Worm (Caenorhabditis elegans): ENCODE measurements around the gene hint-3.

The hint-3 gene

DNA sequence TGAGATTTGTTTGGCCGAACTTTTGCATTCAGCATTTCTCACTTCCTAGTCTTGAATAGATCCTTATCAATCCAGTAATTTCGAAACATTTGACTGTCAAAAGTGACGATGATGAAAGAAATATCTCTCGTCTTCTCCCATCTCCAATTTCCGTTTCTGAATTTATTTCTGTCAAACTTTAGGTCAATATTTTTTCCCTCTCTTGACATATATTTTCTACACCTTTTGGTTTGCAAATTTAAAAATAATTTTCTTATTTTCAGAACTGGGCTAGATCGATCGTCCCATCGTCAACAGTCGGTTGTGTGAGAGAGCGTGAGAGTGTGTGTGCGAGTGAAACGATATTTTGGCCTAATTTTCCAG, 44.5 kb downstream of the hint-3 start, which contains the start of gene xpo-1:
xpo-1 (plus strand) TSS at position 264 of the 363 bp plus-strand sequence.
- no peak for TF ChIP-seq mml-1 (tag; optimal IDR thresholded peaks at IDR 0.05)
- TF ChIP-seq pqm-1 (tag; optimal IDR thresholded peaks at IDR 0.05), result no peak

DNA sequence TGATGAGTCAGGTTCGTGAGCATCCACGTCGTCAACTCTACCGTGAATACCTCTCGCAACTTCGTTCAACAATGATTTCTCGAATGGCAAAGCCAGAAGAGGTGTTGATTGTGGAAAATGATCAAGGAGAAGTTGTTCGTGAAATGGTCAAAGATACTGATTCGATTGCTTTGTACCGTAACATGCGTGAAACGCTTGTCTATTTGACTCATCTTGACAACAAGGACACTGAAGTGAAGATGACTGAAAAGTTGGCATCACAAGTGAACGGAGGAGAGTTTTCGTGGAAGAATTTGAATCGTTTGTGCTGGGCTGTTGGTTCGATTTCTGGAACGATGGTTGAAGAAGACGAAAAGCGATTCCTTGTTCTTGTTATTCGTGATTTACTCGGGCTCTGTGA, 46.4 kb downstream of the hint-3 start:
- no peak for TF ChIP-seq fos-1 (tag; optimal IDR thresholded peaks at IDR 0.05)
- TF ChIP-seq ama-1 (optimal IDR thresholded peaks at IDR 0.05), result peak; percentile 22

DNA sequence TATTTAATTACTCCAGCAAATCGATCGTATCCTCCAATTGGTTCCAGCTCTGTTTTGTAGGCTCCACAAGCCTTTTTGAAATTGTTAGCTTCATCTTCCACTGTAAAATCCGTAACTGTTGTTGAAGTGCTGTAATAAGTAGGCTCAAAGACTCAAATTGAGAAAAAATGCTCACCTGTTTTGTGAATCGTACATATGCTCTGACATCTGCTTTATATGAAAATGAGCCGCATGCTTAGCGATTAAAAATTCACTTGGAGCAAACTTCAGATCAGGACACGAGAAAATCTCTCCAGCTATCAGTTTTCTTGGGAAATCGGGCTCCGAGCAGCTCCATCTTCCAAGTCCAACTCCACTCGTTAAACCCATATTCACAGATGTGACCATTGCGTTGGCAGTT, 48.2 kb downstream of the hint-3 start:
- TF ChIP-seq nhr-25 (tag; optimal IDR thresholded peaks at IDR 0.05) (no peak), zag-1 (tag; optimal IDR thresholded peaks at IDR 0.05) (no peak), tbx-2 (tag; optimal IDR thresholded peaks at IDR 0.05) (no peak), ceh-9 (tag; optimal IDR thresholded peaks at IDR 0.05) (no peak), eor-1 (tag; optimal IDR thresholded peaks at IDR 0.05) (no peak), aly-2 (tag; optimal IDR thresholded peaks at IDR 0.05) (no peak), ztf-11 (tag; optimal IDR thresholded peaks at IDR 0.05) (no peak), elt-3 (tag; optimal IDR thresholded peaks at IDR 0.05) (no peak), lin-15B (tag; optimal IDR thresholded peaks at IDR 0.05) (no peak), mml-1 (tag; optimal IDR thresholded peaks at IDR 0.05) (no peak), pqm-1 (tag; optimal IDR thresholded peaks at IDR 0.05) (no peak), nhr-77 (tag; optimal IDR thresholded peaks at IDR 0.05) (no peak), sea-2 (GFP tag; optimal IDR thresholded peaks at IDR 0.05) (no peak), mdl-1 (tag; optimal IDR thresholded peaks at IDR 0.05) (no peak), ceh-82 (tag; optimal IDR thresholded peaks at IDR 0.05) (no peak)

DNA sequence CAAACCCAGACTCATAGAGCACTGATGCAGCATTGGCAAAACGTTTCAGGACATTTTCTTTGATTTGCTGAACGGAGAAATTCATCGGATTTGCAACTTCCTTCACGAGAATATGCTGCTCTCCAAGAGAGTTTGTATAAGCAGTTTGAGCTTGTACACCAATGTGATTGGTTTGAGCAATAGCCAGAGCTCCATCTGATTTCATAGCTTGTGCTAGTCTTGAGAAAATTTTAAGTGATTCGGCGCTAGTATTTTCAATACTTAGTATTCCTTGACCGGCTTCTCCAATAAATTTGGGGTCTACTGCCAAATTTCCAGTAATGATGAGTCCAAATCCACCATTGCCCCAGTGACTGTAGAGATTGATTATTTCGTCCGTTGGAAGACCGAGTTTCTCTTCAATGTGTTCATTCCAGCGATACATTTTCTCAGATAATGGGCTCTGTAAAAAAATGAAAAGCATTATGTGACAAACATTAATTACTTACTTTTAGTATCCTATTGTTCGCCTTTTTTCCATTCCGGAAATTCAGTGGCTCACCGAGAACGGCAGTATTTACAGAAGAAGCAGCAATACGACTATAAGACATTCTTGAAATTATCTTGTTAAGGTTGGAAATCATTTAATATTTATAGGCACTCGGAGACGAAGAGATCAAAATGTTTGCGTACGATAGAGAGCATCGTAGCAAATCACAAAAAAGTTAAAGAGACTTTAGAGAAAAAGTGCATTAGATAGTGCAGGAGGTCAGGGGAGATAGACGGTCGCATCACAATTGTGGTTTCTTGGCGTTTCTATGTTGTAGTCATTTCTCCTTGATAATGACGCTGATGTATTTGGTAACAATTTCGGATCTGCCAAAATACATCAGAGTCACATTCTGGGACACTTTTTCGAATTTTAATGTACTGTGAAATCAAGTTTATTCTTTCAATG, 49.3 kb downstream of the hint-3 start, which contains the start of gene ZK742.3:
ZK742.3 (minus strand) TSS at position 593 of the 937 bp plus-strand sequence.
- TF ChIP-seq pha-4 (tag; optimal IDR thresholded peaks at IDR 0.05) (peak; percentile 31), pqm-1 (tag; optimal IDR thresholded peaks at IDR 0.05) (peak; percentile 57), elt-2 (tag; optimal IDR thresholded peaks at IDR 0.05) (peak; percentile 59), nhr-77 (tag; optimal IDR thresholded peaks at IDR 0.05) (no peak)

DNA sequence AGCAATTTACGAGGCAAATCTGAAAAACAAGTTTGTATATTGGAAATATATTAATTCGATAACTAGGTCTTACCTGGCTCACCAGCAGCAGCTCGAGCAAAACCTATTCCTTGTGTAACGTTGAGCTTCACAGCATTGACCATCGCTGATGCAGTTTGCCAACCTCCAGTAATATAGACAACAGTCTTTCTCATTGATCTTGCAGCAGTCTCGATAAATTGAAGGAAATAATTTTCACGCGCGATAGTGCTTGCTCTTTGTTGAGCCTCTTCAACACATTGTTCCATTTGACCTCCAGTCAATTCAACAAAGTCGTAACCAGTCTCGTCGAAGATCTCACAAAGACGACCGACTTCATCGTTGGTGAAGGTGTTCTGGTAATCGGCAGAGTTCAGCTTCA, 50.3 kb downstream of the hint-3 start:
- TF ChIP-seq nhr-77 (tag; optimal IDR thresholded peaks at IDR 0.05), result no peak
- TF ChIP-seq unc-39 (tag; optimal IDR thresholded peaks at IDR 0.05), result no peak
- no peak for TF ChIP-seq ztf-4 (tag; optimal IDR thresholded peaks at IDR 0.05)
- TF ChIP-seq pha-4 (tag; optimal IDR thresholded peaks at IDR 0.05), result no peak
- TF ChIP-seq R02D3.7 (tag; optimal IDR thresholded peaks at IDR 0.05), result no peak
- TF ChIP-seq elt-1 (tag; optimal IDR thresholded peaks at IDR 0.05), result no peak
- no peak for TF ChIP-seq ceh-28 (tag; optimal IDR thresholded peaks at IDR 0.05)
- no peak for TF ChIP-seq elt-3 (tag; optimal IDR thresholded peaks at IDR 0.05)
- no peak for TF ChIP-seq pqm-1 (tag; optimal IDR thresholded peaks at IDR 0.05)
- TF ChIP-seq nhr-76 (tag; optimal IDR thresholded peaks at IDR 0.05), result no peak
